Worm (Caenorhabditis elegans): ENCODE results near the gene H20J04.1.

ce11 chrII:4362088-4362487, 6.7 kb downstream of the H20J04.1 start:
- no peak for TF ChIP-seq nhr-12 (tag; optimal IDR thresholded peaks at IDR 0.05)
- no peak for TF ChIP-seq elt-1 (tag; optimal IDR thresholded peaks at IDR 0.05)
- no peak for TF ChIP-seq ceh-16 (tag; optimal IDR thresholded peaks at IDR 0.05)
- peak; percentile 37 for TF ChIP-seq fos-1 (tag; optimal IDR thresholded peaks at IDR 0.05)
- no peak for TF ChIP-seq unc-62 (GFP tag; optimal IDR thresholded peaks at IDR 0.05)
- TF ChIP-seq nhr-23 (tag; optimal IDR thresholded peaks at IDR 0.05) = no peak
- no peak for TF ChIP-seq elt-3 (tag; optimal IDR thresholded peaks at IDR 0.05)
- no peak for TF ChIP-seq nhr-237 (tag; optimal IDR thresholded peaks at IDR 0.05)
- TF ChIP-seq zag-1 (tag; optimal IDR thresholded peaks at IDR 0.05) = no peak
- TF ChIP-seq ceh-82 (tag; optimal IDR thresholded peaks at IDR 0.05) = no peak
- TF ChIP-seq nhr-129 (tag; optimal IDR thresholded peaks at IDR 0.05) = no peak
- TF ChIP-seq snpc-4 (tag; optimal IDR thresholded peaks at IDR 0.05) = no peak
- TF ChIP-seq lin-13 (GFP tag; optimal IDR thresholded peaks at IDR 0.05) = no peak
- TF ChIP-seq mdl-1 (tag; optimal IDR thresholded peaks at IDR 0.05) = no peak
